Worm (Caenorhabditis elegans): ENCODE results near the gene srh-186.

- TF ChIP-seq snpc-4 (tag; optimal IDR thresholded peaks at IDR 0.05) (no peak), M03D4.4 (tag; optimal IDR thresholded peaks at IDR 0.05) (no peak), hlh-1 (tag; optimal IDR thresholded peaks at IDR 0.05) (no peak), elt-3 (tag; optimal IDR thresholded peaks at IDR 0.05) (no peak), lsy-2 (tag; optimal IDR thresholded peaks at IDR 0.05) (no peak)
Observed at ce11 chrV:15940254-15940653, 15.3 kb upstream of the srh-186 start, which contains the start of gene srw-55.

All from whole organism, mixed stage, embryonic.